Worm (Caenorhabditis elegans) whole organism, L4 larva: ENCODE results near the gene F01D5.2.
A peak's percentile ranks its signal among the peaks of the same experiment; 100 is the strongest.

Experiments
- D1046.2 ChIP-seq: fragments of 200-800 bp; sonication (Bioruptor generic); IDR thresholded peaks from 2 replicates; pipeline ENCODE4 v1.3.6; 2022; ENCODE audit warnings: missing genetic modification characterization, missing compliant biosample characterization
- F26F4.8 ChIP-seq: fragments of 200-800 bp; sonication (Bioruptor generic); conservative IDR thresholded peaks from 2 replicates; pipeline ENCODE4 v1.3.6; 2022; ENCODE audit warnings: missing genetic modification characterization, missing compliant biosample characterization
- F49E8.2 ChIP-seq: sonication (generic microtip); optimal IDR thresholded peaks from 2 replicates; lab custom pipeline; 2016; ENCODE audit warnings: missing compliant biosample characterization, mild to moderate bottlenecking, missing genetic modification characterization, borderline replicate concordance
- T20F7.1 ChIP-seq: fragments of 200-800 bp; sonication (Bioruptor generic); optimal IDR thresholded peaks from 2 replicates; lab custom pipeline; 2018; ENCODE audit warnings: mild to moderate bottlenecking, missing genetic modification characterization, missing compliant biosample characterization
- T26A8.4 ChIP-seq: fragments of 200-800 bp; sonication (Bioruptor generic); IDR thresholded peaks from 2 replicates; pipeline ENCODE4 v1.3.6; 2022; ENCODE audit warnings: missing genetic modification characterization, missing compliant biosample characterization
- Y105C5A.15 ChIP-seq: fragments of 200-800 bp; sonication (Bioruptor generic); IDR thresholded peaks from 2 replicates; pipeline ENCODE4 v1.3.6; 2022; ENCODE audit warnings: missing genetic modification characterization, missing compliant biosample characterization
- Y48G9A.11 ChIP-seq: fragments of 200-800 bp; sonication (Bioruptor generic); IDR thresholded peaks from 2 replicates; pipeline ENCODE4 v1.3.6; 2022; ENCODE audit warnings: missing genetic modification reagents, missing genetic modification characterization, missing compliant biosample characterization
- Y75B8A.6 ChIP-seq: fragments of 200-800 bp; sonication (Bioruptor generic); IDR thresholded peaks from 2 replicates; pipeline ENCODE4 v1.3.6; 2022; ENCODE audit warnings: missing genetic modification reagents, missing genetic modification characterization, missing compliant biosample characterization
- ZK337.2 ChIP-seq: fragments of 200-800 bp; sonication (Bioruptor generic); IDR thresholded peaks from 2 replicates; pipeline ENCODE4 v1.3.6; 2022; ENCODE audit warnings: missing genetic modification reagents, missing genetic modification characterization, missing compliant biosample characterization
- aha-1 ChIP-seq: fragments of 150-350 bp; peaks from one replicate; lab custom pipeline; 2014; ENCODE audit warnings: missing biosample characterization, missing genetic modification characterization
- ama-1 ChIP-seq: fragments of 150-350 bp; optimal IDR thresholded peaks from 2 replicates; lab custom pipeline; 2014; ENCODE audit warnings: inconsistent platforms, mixed read lengths
- ceh-32 ChIP-seq: sonication (generic microtip); optimal IDR thresholded peaks from 2 replicates; lab custom pipeline; 2016; ENCODE audit warnings: mild to moderate bottlenecking, missing genetic modification characterization, missing compliant biosample characterization; ENCODE audit not compliant: poor library complexity
- ceh-44 ChIP-seq: fragments of 200-800 bp; sonication (Bioruptor generic); IDR thresholded peaks from 2 replicates; pipeline ENCODE4 v1.3.6; 2022; ENCODE audit warnings: missing genetic modification reagents, missing genetic modification characterization, missing compliant biosample characterization
- ceh-82 ChIP-seq: sonication (generic microtip); optimal IDR thresholded peaks from 2 replicates; lab custom pipeline; 2017; ENCODE audit warnings: missing biosample characterization, missing genetic modification characterization
- ces-1 ChIP-seq: fragments of 150-350 bp; sonication (generic microtip); optimal IDR thresholded peaks from 4 replicates; lab custom pipeline; 2014; ENCODE audit warnings: missing biosample characterization, missing genetic modification reagents, missing genetic modification characterization
- cey-2 ChIP-seq: sonication (generic microtip); optimal IDR thresholded peaks from 3 replicates; lab custom pipeline; 2017; ENCODE audit warnings: missing genetic modification characterization, mild to moderate bottlenecking, missing compliant biosample characterization, antibody characterized with exemption, borderline replicate concordance; ENCODE audit not compliant: insufficient read depth
- daf-16 ChIP-seq, 3 experiments: sonication (generic microtip); optimal IDR thresholded peaks; 2 replicates each; lab custom pipeline; 2016 to 2017; ENCODE audit warnings: missing genetic modification characterization in 3 of 3, missing genetic modification reagents in 3 of 3, mild to moderate bottlenecking in 2 of 3, missing compliant biosample characterization in 2 of 3, missing biosample characterization in 1 of 3, moderate library complexity in 1 of 3
- daf-19 ChIP-seq: fragments of 200-800 bp; sonication (Bioruptor generic); conservative IDR thresholded peaks from 2 replicates; pipeline ENCODE4 v1.3.6; 2022; ENCODE audit warnings: missing genetic modification characterization, missing compliant biosample characterization
- dmd-8 ChIP-seq: fragments of 200-800 bp; sonication (Bioruptor generic); IDR thresholded peaks from 2 replicates; pipeline ENCODE4 v1.3.6; 2022; ENCODE audit warnings: missing genetic modification characterization, missing compliant biosample characterization
- duxl-1 ChIP-seq: sonication (generic microtip); optimal IDR thresholded peaks from 2 replicates; lab custom pipeline; 2016; ENCODE audit warnings: mild to moderate bottlenecking, missing genetic modification characterization, moderate library complexity, missing compliant biosample characterization; ENCODE audit not compliant: poor library complexity
- dve-1 ChIP-seq: sonication (generic microtip); optimal IDR thresholded peaks from 2 replicates; lab custom pipeline; 2017; ENCODE audit warnings: antibody characterized with exemption, mild to moderate bottlenecking, missing genetic modification characterization, missing compliant biosample characterization; ENCODE audit not compliant: insufficient read depth
- egl-43 ChIP-seq: fragments of 200-800 bp; sonication (Bioruptor generic); IDR thresholded peaks from 2 replicates; pipeline ENCODE4 v1.3.6; 2022; ENCODE audit warnings: missing genetic modification reagents, missing genetic modification characterization, missing compliant biosample characterization
- fos-1 ChIP-seq: fragments of 150-350 bp; optimal IDR thresholded peaks from 2 replicates; lab custom pipeline; 2014; ENCODE audit warnings: missing biosample characterization, missing genetic modification characterization
- hlh-11 ChIP-seq: fragments of 200-800 bp; sonication (Bioruptor generic); optimal IDR thresholded peaks from 2 replicates; lab custom pipeline; 2018; ENCODE audit warnings: mild to moderate bottlenecking, missing genetic modification characterization, missing compliant biosample characterization
- hlh-30 ChIP-seq: sonication (generic microtip); optimal IDR thresholded peaks from 2 replicates; lab custom pipeline; 2017; ENCODE audit warnings: antibody characterized with exemption, mild to moderate bottlenecking, missing genetic modification characterization, missing compliant biosample characterization; ENCODE audit not compliant: insufficient read depth
- jun-1 ChIP-seq: fragments of 150-350 bp; optimal IDR thresholded peaks from 2 replicates; lab custom pipeline; 2014; ENCODE audit warnings: missing biosample characterization, missing genetic modification reagents, missing genetic modification characterization
- lin-1 ChIP-seq: fragments of 200-800 bp; sonication (Bioruptor generic); IDR thresholded peaks from 2 replicates; pipeline ENCODE4 v1.3.6; 2022; ENCODE audit warnings: missing genetic modification reagents, missing genetic modification characterization, missing compliant biosample characterization
- lin-15B ChIP-seq: fragments of 150-350 bp; sonication (generic microtip); optimal IDR thresholded peaks from 3 replicates; lab custom pipeline; 2014; ENCODE audit warnings: missing biosample characterization, missing genetic modification characterization
- lin-29 ChIP-seq: fragments of 200-800 bp; sonication (Bioruptor generic); IDR thresholded peaks from 2 replicates; pipeline ENCODE4 v1.3.6; 2022; ENCODE audit warnings: missing genetic modification reagents, missing genetic modification characterization, missing compliant biosample characterization
- lin-38 ChIP-seq: fragments of 200-800 bp; sonication (Bioruptor generic); IDR thresholded peaks from 2 replicates; pipeline ENCODE4 v1.3.6; 2022; ENCODE audit warnings: missing genetic modification reagents, missing genetic modification characterization, missing compliant biosample characterization
- mdt-29 ChIP-seq: fragments of 200-800 bp; sonication (Bioruptor generic); IDR thresholded peaks from 2 replicates; pipeline ENCODE4 v1.3.6; 2022; ENCODE audit warnings: missing genetic modification reagents, missing genetic modification characterization, missing compliant biosample characterization
- mep-1 ChIP-seq: fragments of 150-350 bp; sonication (generic microtip); optimal IDR thresholded peaks from 3 replicates; lab custom pipeline; 2014; ENCODE audit warnings: missing biosample characterization, missing genetic modification characterization
- mxl-2 ChIP-seq: fragments of 200-800 bp; sonication (Bioruptor generic); conservative IDR thresholded peaks from 2 replicates; pipeline ENCODE4 v1.3.6; 2022; ENCODE audit warnings: missing genetic modification reagents, missing genetic modification characterization, missing compliant biosample characterization
- nhr-102 ChIP-seq: sonication (generic microtip); optimal IDR thresholded peaks from 2 replicates; lab custom pipeline; 2016; ENCODE audit warnings: mild to moderate bottlenecking, missing genetic modification characterization, moderate library complexity, missing compliant biosample characterization
- nhr-11 ChIP-seq: fragments of 150-350 bp; optimal IDR thresholded peaks from 2 replicates; lab custom pipeline; 2014; ENCODE audit warnings: missing biosample characterization, missing genetic modification characterization
- nhr-111 ChIP-seq: fragments of 200-800 bp; sonication (Bioruptor generic); optimal IDR thresholded peaks from 2 replicates; lab custom pipeline; 2018; ENCODE audit warnings: mild to moderate bottlenecking, missing genetic modification characterization, missing compliant biosample characterization
- nhr-41 ChIP-seq: fragments of 200-800 bp; sonication (Bioruptor generic); IDR thresholded peaks from 2 replicates; pipeline ENCODE4 v1.3.6; 2022; ENCODE audit warnings: missing genetic modification reagents, missing genetic modification characterization, missing compliant biosample characterization
- nhr-42 ChIP-seq: fragments of 200-800 bp; sonication (Bioruptor generic); IDR thresholded peaks from 2 replicates; pipeline ENCODE4 v1.3.6; 2022; ENCODE audit warnings: missing genetic modification characterization, missing compliant biosample characterization
- nhr-48 ChIP-seq: sonication (generic microtip); optimal IDR thresholded peaks from 2 replicates; lab custom pipeline; 2016; ENCODE audit warnings: mild to moderate bottlenecking, missing genetic modification characterization, missing compliant biosample characterization
- nhr-77 ChIP-seq: fragments of 150-350 bp; optimal IDR thresholded peaks from 2 replicates; lab custom pipeline; 2014; ENCODE audit warnings: missing biosample characterization, missing genetic modification characterization
- php-3 ChIP-seq: fragments of 200-800 bp; sonication (Bioruptor generic); IDR thresholded peaks from 2 replicates; pipeline ENCODE4 v1.3.6; 2022; ENCODE audit warnings: missing genetic modification reagents, missing genetic modification characterization, missing compliant biosample characterization
- rbr-2 ChIP-seq: sonication (generic microtip); optimal IDR thresholded peaks from 2 replicates; lab custom pipeline; 2016; ENCODE audit warnings: missing genotype, missing genetic modification characterization, missing compliant biosample characterization
- sdz-12 ChIP-seq: fragments of 200-800 bp; sonication (Bioruptor generic); optimal IDR thresholded peaks from 2 replicates; lab custom pipeline; 2018; ENCODE audit warnings: mild to moderate bottlenecking, missing genetic modification characterization, missing compliant biosample characterization
- set-16 ChIP-seq: fragments of 200-800 bp; sonication (Bioruptor generic); IDR thresholded peaks from 2 replicates; pipeline ENCODE4 v1.3.6; 2022; ENCODE audit warnings: missing genetic modification reagents, missing genetic modification characterization, missing compliant biosample characterization
- snpc-1.2 ChIP-seq: fragments of 200-800 bp; sonication (Bioruptor generic); IDR thresholded peaks from 2 replicates; pipeline ENCODE4 v1.3.6; 2022; ENCODE audit warnings: missing genetic modification reagents, missing genetic modification characterization, missing compliant biosample characterization
- snpc-4 ChIP-seq: fragments of 150-350 bp; optimal IDR thresholded peaks from 2 replicates; lab custom pipeline; 2014; ENCODE audit warnings: missing biosample characterization, missing genetic modification characterization
- spr-3 ChIP-seq: fragments of 200-800 bp; sonication (Bioruptor generic); optimal IDR thresholded peaks from 2 replicates; lab custom pipeline; 2018; ENCODE audit warnings: mild to moderate bottlenecking, missing genetic modification characterization, missing compliant biosample characterization
- tag-97 ChIP-seq: fragments of 200-800 bp; sonication (Bioruptor generic); IDR thresholded peaks from 2 replicates; pipeline ENCODE4 v1.3.6; 2022; ENCODE audit warnings: missing genetic modification characterization, missing compliant biosample characterization
- zip-11 ChIP-seq: fragments of 200-800 bp; sonication (Bioruptor generic); IDR thresholded peaks from 2 replicates; pipeline ENCODE4 v1.3.6; 2022; ENCODE audit warnings: missing genetic modification characterization, missing compliant biosample characterization
- ztf-11 ChIP-seq: fragments of 150-350 bp; optimal IDR thresholded peaks from 2 replicates; lab custom pipeline; 2014; ENCODE audit warnings: missing biosample characterization, missing genetic modification characterization
- ztf-7 ChIP-seq: fragments of 150-350 bp; optimal IDR thresholded peaks from 2 replicates; lab custom pipeline; 2014; ENCODE audit warnings: missing biosample characterization, missing genetic modification characterization

F01D5.2 gene

DNA sequence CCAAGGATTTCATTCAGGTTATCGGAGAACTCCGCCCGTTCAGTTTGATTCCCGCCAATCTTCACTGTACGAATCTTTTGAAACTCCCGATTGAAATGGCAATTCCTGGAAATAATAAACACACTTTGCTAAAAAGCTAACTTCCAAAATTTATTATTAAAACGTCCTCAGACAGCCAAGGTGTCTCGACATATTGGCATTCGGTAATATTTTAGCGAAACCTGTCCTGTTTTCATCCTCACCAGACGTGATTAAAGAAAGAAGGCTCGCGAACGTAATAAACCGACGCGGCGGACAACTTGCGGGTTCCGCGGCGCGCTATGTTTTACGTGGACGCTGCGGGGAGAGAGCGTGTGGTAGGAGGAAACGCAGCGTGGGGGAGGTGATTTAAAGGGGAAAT, 19.3 kb upstream of the F01D5.2 start (continued):
- TF ChIP-seq mxl-2 (GFP tag; lab: Robert Waterston, UW) (no peak), T20F7.1 (GFP tag; lab: Kevin White, UChicago) (no peak), lin-38 (GFP tag; lab: Robert Waterston, UW) (peak; percentile 84), F49E8.2 (tag; lab: Kevin White, UChicago) (peak; percentile 94), nhr-48 (peak; percentile 74), ces-1 (GFP tag; lab: Kevin White, UChicago) (no peak), hlh-30 (tag; lab: Kevin White, UChicago) (peak; percentile 81), fos-1 (no peak), nhr-111 (GFP tag; lab: Kevin White, UChicago) (peak; percentile 19), snpc-4 (tag; lab: Kevin White, UChicago) (peak; percentile 98), nhr-11 (tag; lab: Kevin White, UChicago) (peak; percentile 15), lin-15B (tag; lab: Kevin White, UChicago) (no peak), ztf-11 (tag; lab: Kevin White, UChicago) (no peak), aha-1 (tag; lab: Kevin White, UChicago) (peak; percentile 1), lin-29 (no peak), duxl-1 (peak; percentile 84), cey-2 (tag; lab: Kevin White, UChicago) (no peak), egl-43 (peak; percentile 81; the same call in 1 of the 2 replicates), dmd-8 (GFP tag; lab: Robert Waterston, UW) (no peak), ceh-82 (tag; lab: Kevin White, UChicago) (no peak), ama-1 (peak; percentile 99), mep-1 (tag; lab: Kevin White, UChicago) (peak; percentile 82), daf-16 (GFP tag; optimal IDR thresholded peaks at IDR 0.05; lab: Kevin White, UChicago) (peak; percentile 65 to 68), daf-16 (tag; optimal IDR thresholded peaks at IDR 0.05; lab: Kevin White, UChicago) (peak; percentile 88), Y105C5A.15 (no peak), daf-19 (GFP tag; lab: Robert Waterston, UW) (no peak), ZK337.2 (no peak), nhr-41 (GFP tag; lab: Robert Waterston, UW) (no peak), Y48G9A.11 (peak; percentile 70), tag-97 (GFP tag; lab: Robert Waterston, UW) (no peak), F26F4.8 (GFP tag; lab: Robert Waterston, UW) (no peak), rbr-2 (tag; lab: Kevin White, UChicago) (peak; percentile 66), sdz-12 (GFP tag; lab: Kevin White, UChicago) (peak; percentile 49), Y75B8A.6 (GFP tag; lab: Robert Waterston, UW) (no peak), nhr-102 (tag; lab: Kevin White, UChicago) (peak; percentile 78), lin-1 (GFP tag; lab: Robert Waterston, UW) (peak; percentile 53; the same call in 1 of the 2 replicates), T26A8.4 (GFP tag; lab: Robert Waterston, UW) (peak; percentile 87), spr-3 (GFP tag; lab: Kevin White, UChicago) (peak; percentile 77), ceh-44 (no peak), mdt-29 (GFP tag; lab: Robert Waterston, UW) (peak; percentile 79; the same call in 1 of the 2 replicates), D1046.2 (GFP tag; lab: Robert Waterston, UW) (no peak; the same call in 1 of the 2 replicates), dve-1 (tag; lab: Kevin White, UChicago) (peak; percentile 96), nhr-42 (GFP tag; lab: Robert Waterston, UW) (peak; percentile 89; the same call in 1 of the 2 replicates), jun-1 (tag; lab: Kevin White, UChicago) (peak; percentile 70), snpc-1.2 (GFP tag; lab: Robert Waterston, UW) (peak; percentile 69), ztf-7 (tag; lab: Kevin White, UChicago) (peak; percentile 75), php-3 (peak; percentile 69; the same call in 1 of the 2 replicates), hlh-11 (tag; lab: Kevin White, UChicago) (peak; percentile 84), nhr-77 (peak; percentile 70), zip-11 (no peak), ceh-32 (tag; lab: Kevin White, UChicago) (no peak), set-16 (GFP tag; lab: Robert Waterston, UW) (peak; percentile 53)
